Worm (Caenorhabditis elegans): ENCODE measurements around the gene nhr-288.

The nhr-288 gene

ce11 chrV:18394203-18394602 is 11.7 kb upstream of the nhr-288 start, which contains the start of gene Y51A2B.6:
Gene Y51A2B.6, minus strand, starts transcription at chrV:18394303.
- TF ChIP-seq tbp1 (GFP tag; optimal IDR thresholded peaks at IDR 0.05) (no peak), fkh-3 (tag; optimal IDR thresholded peaks at IDR 0.05) (no peak), bed-2 (GFP tag; IDR thresholded peaks at IDR 0.05) (no peak), athp-1 (tag; optimal IDR thresholded peaks at IDR 0.05) (no peak), F57C9.4 (tag; optimal IDR thresholded peaks at IDR 0.05) (no peak), attf-5 (GFP tag; optimal IDR thresholded peaks at IDR 0.05) (no peak), nhr-120 (GFP tag; IDR thresholded peaks at IDR 0.05) (no peak), xnd-1 (tag; optimal IDR thresholded peaks at IDR 0.05) (no peak), Y67H2A.10 (GFP tag; conservative IDR thresholded peaks at IDR 0.05) (no peak), F52B5.7 (tag; optimal IDR thresholded peaks at IDR 0.05) (no peak), F33H1.4 (GFP tag; IDR thresholded peaks at IDR 0.05) (no peak), ets-4 (GFP tag; optimal IDR thresholded peaks at IDR 0.05) (no peak), pha-4 (tag; optimal IDR thresholded peaks at IDR 0.05) (no peak), F55B11.4 (tag; optimal IDR thresholded peaks at IDR 0.05; ENCODE audit: borderline replicate concordance, insufficient read depth) (no peak), D2030.7 (GFP tag; IDR thresholded peaks at IDR 0.05) (no peak), madf-6 (GFP tag; IDR thresholded peaks at IDR 0.05) (no peak), zim-3 (tag; optimal IDR thresholded peaks at IDR 0.05) (no peak)

- TF ChIP-seq him-1 (tag; optimal IDR thresholded peaks at IDR 0.05) (no peak), tlf-1 (GFP tag; optimal IDR thresholded peaks at IDR 0.05) (no peak), ceh-79 (tag; optimal IDR thresholded peaks at IDR 0.05) (no peak), ceh-40 (GFP tag; IDR thresholded peaks at IDR 0.05) (no peak), F23B12.7 (tag; optimal IDR thresholded peaks at IDR 0.05; ENCODE audit: insufficient read depth) (no peak), T26A5.8 (tag; optimal IDR thresholded peaks at IDR 0.05) (no peak), rcor-1 (GFP tag; IDR thresholded peaks at IDR 0.05) (no peak), Y95B8A.8 (GFP tag; IDR thresholded peaks at IDR 0.05) (no peak), B0336.3 (GFP tag; IDR thresholded peaks at IDR 0.05) (no peak)
These were observed 6.6 kb upstream of the nhr-288 start, which contains the start of the genes Y51A2B.4 and Y51A2B.5 for ce11 chrV:18389046-18389445. Gene Y51A2B.4, minus strand, starts transcription at chrV:18389146. Gene Y51A2B.5, plus strand, starts transcription at chrV:18389277.

ce11 chrV:18378819-18379218 is 3.7 kb downstream of the nhr-288 start, which contains the start of gene Y51A2B.8:
Gene Y51A2B.8, plus strand, starts transcription at chrV:18379119.
- TF ChIP-seq cebp-2 (GFP tag; IDR thresholded peaks at IDR 0.05) (no peak), K12H6.12 (tag; optimal IDR thresholded peaks at IDR 0.05) (no peak), ZK185.1 (tag; optimal IDR thresholded peaks at IDR 0.05; ENCODE audit: poor library complexity, severe bottlenecking) (no peak), ets-4 (GFP tag; optimal IDR thresholded peaks at IDR 0.05) (no peak)

- TF ChIP-seq F10E7.11 (tag; optimal IDR thresholded peaks at IDR 0.05): no peak
- no peak for TF ChIP-seq ceh-58 (GFP tag; IDR thresholded peaks at IDR 0.05)
- TF ChIP-seq hlh-12 (tag; optimal IDR thresholded peaks at IDR 0.05): no peak
- TF ChIP-seq D2030.7 (GFP tag; IDR thresholded peaks at IDR 0.05): no peak
- no peak for TF ChIP-seq K12H6.12 (tag; optimal IDR thresholded peaks at IDR 0.05)
- TF ChIP-seq aptf-3 (GFP tag; IDR thresholded peaks at IDR 0.05): no peak
- no peak for TF ChIP-seq lag-1 (GFP tag; IDR thresholded peaks at IDR 0.05)
- TF ChIP-seq zim-3 (tag; optimal IDR thresholded peaks at IDR 0.05): no peak
- no peak for TF ChIP-seq him-1 (tag; optimal IDR thresholded peaks at IDR 0.05)
- no peak for TF ChIP-seq F57C9.4 (tag; optimal IDR thresholded peaks at IDR 0.05)
- no peak for TF ChIP-seq F33H1.4 (GFP tag; IDR thresholded peaks at IDR 0.05)
- no peak for TF ChIP-seq ceh-79 (tag; optimal IDR thresholded peaks at IDR 0.05)
- TF ChIP-seq ceh-27 (GFP tag; optimal IDR thresholded peaks at IDR 0.05): no peak
- no peak for TF ChIP-seq ZK185.1 (tag; optimal IDR thresholded peaks at IDR 0.05; ENCODE audit: poor library complexity, severe bottlenecking)
- no peak for TF ChIP-seq dox-1 (GFP tag; IDR thresholded peaks at IDR 0.05)
- TF ChIP-seq T07F8.4 (tag; optimal IDR thresholded peaks at IDR 0.05): no peak
- no peak for TF ChIP-seq ama-1 (optimal IDR thresholded peaks at IDR 0.05)
- no peak for TF ChIP-seq ama-1 (GFP tag; optimal IDR thresholded peaks at IDR 0.05)
- TF ChIP-seq Y95B8A.8 (GFP tag; IDR thresholded peaks at IDR 0.05): no peak
- TF ChIP-seq rpc-1 (optimal IDR thresholded peaks at IDR 0.05): no peak
- TF ChIP-seq rpc-1 (tag; optimal IDR thresholded peaks at IDR 0.05): no peak
- TF ChIP-seq F22D6.2 (tag; optimal IDR thresholded peaks at IDR 0.05): no peak
These were observed 6.9 kb downstream of the nhr-288 start for ce11 chrV:18375551-18375950.

Measured in whole organism, young adult.